Fruit fly (Drosophila melanogaster): ENCODE measurements around the gene CG33688.
A peak's percentile ranks its signal among the peaks of the same experiment; 100 is the strongest.

Gene CG33688

dm6 chr3L:16196588-16197183, 2.3 kb upstream of the CG33688 start:
- TF ChIP-seq Hr96 (GFP tag; optimal IDR thresholded peaks at IDR 0.05) (no peak), bab1 (GFP tag; optimal IDR thresholded peaks at IDR 0.05) (no peak), tj (GFP tag; optimal IDR thresholded peaks at IDR 0.05) (no peak), ovo (GFP tag; optimal IDR thresholded peaks at IDR 0.05) (no peak), Clk (GFP tag; optimal IDR thresholded peaks at IDR 0.05) (no peak), CG33017 (tag; optimal IDR thresholded peaks at IDR 0.05) (no peak), kay (GFP tag; ENCODE audit: borderline replicate concordance) (no peak), CG7045 (GFP tag; optimal IDR thresholded peaks at IDR 0.05) (no peak)

dm6 chr3L:16197450-16197918, 1.5 kb upstream of the CG33688 start, which contains the start of gene CG33687:
Gene CG33687 (plus strand): TSS chr3L:16197868.
- TF ChIP-seq CG14711 (tag; optimal IDR thresholded peaks at IDR 0.05) (no peak), Clk (GFP tag; optimal IDR thresholded peaks at IDR 0.05) (no peak), tj (GFP tag; optimal IDR thresholded peaks at IDR 0.05) (no peak), CG11617 (GFP tag; optimal IDR thresholded peaks at IDR 0.05) (no peak), pad (GFP tag; optimal IDR thresholded peaks at IDR 0.05) (no peak), CG5204 (GFP tag; optimal IDR thresholded peaks at IDR 0.05) (no peak), Hr96 (GFP tag; optimal IDR thresholded peaks at IDR 0.05) (no peak), CG1620 (GFP tag; optimal IDR thresholded peaks at IDR 0.05) (no peak), CG12768 (GFP tag; optimal IDR thresholded peaks at IDR 0.05) (no peak), ovo (GFP tag; optimal IDR thresholded peaks at IDR 0.05) (no peak), cnc (optimal IDR thresholded peaks at IDR 0.05) (no peak), CG7045 (GFP tag; optimal IDR thresholded peaks at IDR 0.05) (no peak), bab1 (GFP tag; optimal IDR thresholded peaks at IDR 0.05) (no peak), toe (GFP tag; optimal IDR thresholded peaks at IDR 0.05) (no peak), cic (GFP tag; optimal IDR thresholded peaks at IDR 0.05) (no peak), Mnt (GFP tag; optimal IDR thresholded peaks at IDR 0.05) (no peak), Crg-1 (GFP tag; optimal IDR thresholded peaks at IDR 0.05) (no peak)

- TF ChIP-seq cnc (optimal IDR thresholded peaks at IDR 0.05) (no peak), ovo (GFP tag; optimal IDR thresholded peaks at IDR 0.05) (no peak), CG11617 (GFP tag; optimal IDR thresholded peaks at IDR 0.05) (no peak), CG7045 (GFP tag; optimal IDR thresholded peaks at IDR 0.05) (no peak), CG33017 (tag; optimal IDR thresholded peaks at IDR 0.05) (no peak), CG1620 (GFP tag; optimal IDR thresholded peaks at IDR 0.05) (no peak), CG7101 (tag; optimal IDR thresholded peaks at IDR 0.05) (no peak), Mnt (GFP tag; optimal IDR thresholded peaks at IDR 0.05) (no peak), tj (GFP tag; optimal IDR thresholded peaks at IDR 0.05) (no peak), Hr96 (GFP tag; optimal IDR thresholded peaks at IDR 0.05) (no peak), toe (GFP tag; optimal IDR thresholded peaks at IDR 0.05) (no peak), pad (GFP tag; optimal IDR thresholded peaks at IDR 0.05) (no peak), cic (GFP tag; optimal IDR thresholded peaks at IDR 0.05) (no peak), kay (GFP tag; ENCODE audit: borderline replicate concordance) (no peak)
Measured at dm6 chr3L:16199929-16200328, 909 bp downstream of the CG33688 start, which contains the start of gene CG33689. Gene CG33689 (plus strand): TSS chr3L:16200229.

dm6 chr3L:16201028-16201427, 2.0 kb downstream of the CG33688 start, which contains the start of gene dls:
Gene dls (plus strand): TSS chr3L:16201328.
- no peak for TF ChIP-seq Crg-1 (GFP tag; optimal IDR thresholded peaks at IDR 0.05)
- TF ChIP-seq cic (GFP tag; optimal IDR thresholded peaks at IDR 0.05): no peak
- TF ChIP-seq CG33017 (tag; optimal IDR thresholded peaks at IDR 0.05): no peak
- TF ChIP-seq tj (GFP tag; optimal IDR thresholded peaks at IDR 0.05): no peak
- no peak for TF ChIP-seq CG1620 (GFP tag; optimal IDR thresholded peaks at IDR 0.05)
- no peak for TF ChIP-seq CG7101 (tag; optimal IDR thresholded peaks at IDR 0.05)
- TF ChIP-seq CG7045 (GFP tag; optimal IDR thresholded peaks at IDR 0.05): no peak

dm6 chr3L:16202550-16202949, 3.5 kb downstream of the CG33688 start:
- peak; percentile 0 for TF ChIP-seq CG5204 (GFP tag; optimal IDR thresholded peaks at IDR 0.05)
- TF ChIP-seq cic (GFP tag; optimal IDR thresholded peaks at IDR 0.05): no peak

- TF ChIP-seq CG7101 (tag; optimal IDR thresholded peaks at IDR 0.05) (peak; percentile 12), CG7045 (GFP tag; optimal IDR thresholded peaks at IDR 0.05) (no peak), pad (GFP tag; optimal IDR thresholded peaks at IDR 0.05) (no peak)
Measured at dm6 chr3L:16203236-16203635, 4.2 kb downstream of the CG33688 start.

dm6 chr3L:16204128-16204527, 5.1 kb downstream of the CG33688 start:
- TF ChIP-seq tj (GFP tag; optimal IDR thresholded peaks at IDR 0.05) (no peak), Mnt (GFP tag; optimal IDR thresholded peaks at IDR 0.05) (no peak), cnc (optimal IDR thresholded peaks at IDR 0.05) (no peak), CG7101 (tag; optimal IDR thresholded peaks at IDR 0.05) (no peak), CG14711 (tag; optimal IDR thresholded peaks at IDR 0.05) (no peak), bab1 (GFP tag; optimal IDR thresholded peaks at IDR 0.05) (no peak)

Measured in whole organism, adult.